Fruit fly (Drosophila melanogaster): Measurements from ENCODE around the gene CG18249.

dm6 chr3R:8189473-8189872, 30.5 kb upstream of the CG18249 start:
- TF ChIP-seq CG10348 (GFP tag; IDR thresholded peaks at IDR 0.05) (no peak), Pif1B (GFP tag; optimal IDR thresholded peaks at IDR 0.05) (no peak), Ets98B (GFP tag; IDR thresholded peaks at IDR 0.05) (no peak), CG12605 (GFP tag; IDR thresholded peaks at IDR 0.05) (no peak), EcR (GFP tag; optimal IDR thresholded peaks at IDR 0.05) (no peak), CG17806 (tag; optimal IDR thresholded peaks at IDR 0.05) (no peak)

Measured in whole organism, pupa.